Worm (Caenorhabditis elegans): ENCODE data around the gene pgph-1.
A peak's percentile ranks its signal among the peaks of the same experiment; 100 is the strongest.

The pgph-1 gene

DNA sequence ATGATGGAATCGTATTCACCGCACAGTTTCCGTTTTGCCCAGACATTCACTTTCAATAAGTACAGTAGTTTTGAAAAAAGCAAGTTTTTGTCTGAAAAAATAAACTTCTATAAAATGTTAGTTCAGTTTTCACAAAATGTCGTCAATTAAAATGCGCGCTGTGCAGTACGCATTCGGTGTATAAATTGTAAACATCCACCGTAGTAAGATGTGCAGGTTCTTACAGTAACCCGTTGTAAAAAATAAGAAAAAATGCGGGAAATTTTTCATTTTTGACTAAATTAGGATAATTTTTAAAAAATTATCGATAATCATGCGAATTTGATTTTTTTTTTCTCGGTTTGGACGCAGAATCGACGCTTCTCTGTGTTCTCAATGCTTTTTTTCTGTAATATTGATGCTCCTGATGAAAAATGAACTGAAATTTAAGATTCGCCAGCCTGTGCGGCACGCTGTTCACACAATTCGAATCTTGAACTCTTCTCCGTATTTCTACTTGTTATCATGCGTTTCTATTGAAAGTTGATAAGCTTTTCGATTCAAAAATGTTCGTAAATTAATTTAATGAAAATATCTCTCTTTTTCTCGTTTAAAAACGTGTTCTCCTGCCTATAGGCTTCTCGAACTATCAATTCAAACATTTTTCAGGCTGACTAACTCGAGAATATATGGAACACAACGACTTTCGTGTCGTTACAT lies 35.9 kb downstream of the pgph-1 start, which contains the start of gene rga-3 (continued):
- peak; percentile 49 for TF ChIP-seq F23B12.7 (tag; optimal IDR thresholded peaks at IDR 0.05; ENCODE audit: insufficient read depth)
- TF ChIP-seq ceh-40 (GFP tag; IDR thresholded peaks at IDR 0.05), result no peak
- TF ChIP-seq snpc-1.3 (tag; optimal IDR thresholded peaks at IDR 0.05; ENCODE audit: insufficient read depth), result peak; percentile 93
- TF ChIP-seq cebp-2 (GFP tag; IDR thresholded peaks at IDR 0.05), result no peak
- no peak for TF ChIP-seq cebp-1 (GFP tag; IDR thresholded peaks at IDR 0.05)
- TF ChIP-seq cebp-1 (tag; optimal IDR thresholded peaks at IDR 0.05), result peak; percentile 8
- TF ChIP-seq athp-1 (tag; optimal IDR thresholded peaks at IDR 0.05), result peak; percentile 77

- TF ChIP-seq nfya-1 (tag; optimal IDR thresholded peaks at IDR 0.05; ENCODE audit: borderline replicate concordance, insufficient read depth), result no peak
- 0 out of 2 replicates have a peak, but pooled peaks have one; percentile 30 for TF ChIP-seq madf-3 (GFP tag; IDR thresholded peaks at IDR 0.05)
Measured at ce11 chrV:5716508-5716907, 36.8 kb downstream of the pgph-1 start, which contains the start of gene K09H11.9. Gene K09H11.9 (minus strand): TSS chrV:5716608.

- TF ChIP-seq T26A5.8 (tag; optimal IDR thresholded peaks at IDR 0.05) (no peak), ztf-6 (GFP tag; IDR thresholded peaks at IDR 0.05) (no peak), hmg-20 (GFP tag; IDR thresholded peaks at IDR 0.05) (no peak), fkh-3 (tag; optimal IDR thresholded peaks at IDR 0.05) (no peak), pha-4 (tag; optimal IDR thresholded peaks at IDR 0.05) (no peak), F37B4.10 (GFP tag; IDR thresholded peaks at IDR 0.05) (no peak), ZK185.1 (tag; optimal IDR thresholded peaks at IDR 0.05; ENCODE audit: poor library complexity, severe bottlenecking) (no peak), ccch-3 (GFP tag; optimal IDR thresholded peaks at IDR 0.05) (no peak), lsy-27 (tag; optimal IDR thresholded peaks at IDR 0.05; ENCODE audit: borderline replicate concordance, insufficient read depth) (no peak), ets-4 (GFP tag; optimal IDR thresholded peaks at IDR 0.05) (no peak), B0019.2 (GFP tag; conservative IDR thresholded peaks at IDR 0.05) (no peak), ceh-91 (GFP tag; IDR thresholded peaks at IDR 0.05) (no peak), sea-2 (GFP tag; IDR thresholded peaks at IDR 0.05) (no peak)
Measured at ce11 chrV:5713510-5713909, 39.8 kb downstream of the pgph-1 start.

DNA sequence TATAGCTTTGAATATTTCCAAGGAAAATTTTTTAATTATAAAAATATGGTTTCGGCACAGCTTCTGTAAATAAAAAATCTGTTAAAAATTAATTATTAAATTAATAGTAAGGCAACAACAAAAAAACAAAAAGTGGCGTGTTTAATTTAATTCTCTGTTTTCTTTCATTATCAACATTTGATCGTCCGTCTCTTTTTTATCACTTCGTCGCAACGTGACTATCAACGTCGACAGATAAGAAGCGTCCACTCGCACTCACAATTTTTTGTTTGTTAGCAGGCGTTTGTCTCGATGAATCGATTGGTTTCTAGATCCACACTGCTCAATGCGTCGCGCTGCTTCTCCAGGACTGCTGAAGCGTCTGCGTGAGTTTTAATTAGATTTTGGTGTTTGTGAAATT lies 40.7 kb downstream of the pgph-1 start, which contains the start of gene gcst-1:
gcst-1 (plus strand) TSS at position 277 of the 400 bp plus-strand sequence.
- TF ChIP-seq B0336.3 (GFP tag; IDR thresholded peaks at IDR 0.05), result 0 out of 2 replicates have a peak, but pooled peaks have one; percentile 17
- no peak for TF ChIP-seq cebp-1 (GFP tag; IDR thresholded peaks at IDR 0.05)
- peak; percentile 14 for TF ChIP-seq cebp-1 (tag; optimal IDR thresholded peaks at IDR 0.05)
- TF ChIP-seq nhr-80 (tag; optimal IDR thresholded peaks at IDR 0.05), result peak; percentile 78
- no peak for TF ChIP-seq K12H6.12 (tag; optimal IDR thresholded peaks at IDR 0.05)

DNA sequence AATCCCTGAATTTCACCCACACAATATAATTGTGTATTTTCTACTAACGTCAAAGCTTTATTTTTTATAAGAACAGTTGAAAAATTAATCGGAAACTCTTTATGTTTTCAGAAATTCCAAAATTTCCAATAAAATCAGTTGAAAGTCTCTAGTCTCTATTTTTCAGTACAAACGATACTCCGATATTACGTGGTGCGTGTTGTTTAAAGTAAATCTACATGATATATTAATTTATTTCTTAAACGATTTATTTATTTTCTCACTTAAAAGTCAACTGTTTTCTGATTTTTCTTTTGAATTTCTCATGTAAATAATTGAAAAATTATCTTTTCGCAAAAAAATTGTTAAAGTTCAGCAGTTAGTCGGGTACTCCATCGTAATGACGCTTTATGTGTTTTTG lies 41.1 kb downstream of the pgph-1 start:
- peak; percentile 70 for TF ChIP-seq attf-3 (GFP tag; conservative IDR thresholded peaks at IDR 0.05)
- TF ChIP-seq lin-40 (tag; optimal IDR thresholded peaks at IDR 0.05), result no peak

DNA sequence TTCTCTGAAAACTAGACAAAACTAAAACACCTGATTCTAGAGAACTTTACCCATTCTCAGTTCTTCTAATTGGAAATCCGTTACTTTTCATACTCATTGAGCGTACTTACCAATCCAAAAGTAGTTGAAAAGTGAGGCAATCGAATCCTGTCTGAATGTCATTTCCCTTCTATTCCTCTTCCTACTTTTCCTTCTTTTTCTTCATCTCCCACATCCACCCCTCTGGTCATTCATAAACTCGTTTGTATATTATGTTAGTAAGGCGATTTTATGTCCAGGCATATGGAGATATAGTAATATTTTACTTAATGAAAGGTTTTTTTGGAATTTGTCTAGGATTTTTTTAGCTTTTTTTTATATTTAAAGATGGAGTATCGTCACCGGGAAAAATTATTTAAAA lies 45.0 kb downstream of the pgph-1 start:
- TF ChIP-seq ztf-3 (GFP tag; optimal IDR thresholded peaks at IDR 0.05) (no peak), lin-26 (GFP tag; IDR thresholded peaks at IDR 0.05) (no peak), let-607 (tag; optimal IDR thresholded peaks at IDR 0.05) (no peak), Y56A3A.18 (GFP tag; IDR thresholded peaks at IDR 0.05) (no peak), F57C9.4 (tag; optimal IDR thresholded peaks at IDR 0.05) (no peak), Y53F4B.3 (GFP tag; IDR thresholded peaks at IDR 0.05) (no peak), nhr-90 (tag; optimal IDR thresholded peaks at IDR 0.05) (no peak), ama-1 (optimal IDR thresholded peaks at IDR 0.05) (no peak), ama-1 (GFP tag; optimal IDR thresholded peaks at IDR 0.05) (no peak), B0019.2 (GFP tag; conservative IDR thresholded peaks at IDR 0.05) (no peak), snpc-3.4 (tag; optimal IDR thresholded peaks at IDR 0.05) (no peak), ztf-28 (GFP tag; IDR thresholded peaks at IDR 0.05) (no peak), sdz-38 (tag; optimal IDR thresholded peaks at IDR 0.05) (no peak), lsl-1 (GFP tag; optimal IDR thresholded peaks at IDR 0.05) (no peak)

Measured in whole organism, young adult.